Fruit fly (Drosophila melanogaster): ENCODE data around the gene CG10301.

Gene CG10301

DNA sequence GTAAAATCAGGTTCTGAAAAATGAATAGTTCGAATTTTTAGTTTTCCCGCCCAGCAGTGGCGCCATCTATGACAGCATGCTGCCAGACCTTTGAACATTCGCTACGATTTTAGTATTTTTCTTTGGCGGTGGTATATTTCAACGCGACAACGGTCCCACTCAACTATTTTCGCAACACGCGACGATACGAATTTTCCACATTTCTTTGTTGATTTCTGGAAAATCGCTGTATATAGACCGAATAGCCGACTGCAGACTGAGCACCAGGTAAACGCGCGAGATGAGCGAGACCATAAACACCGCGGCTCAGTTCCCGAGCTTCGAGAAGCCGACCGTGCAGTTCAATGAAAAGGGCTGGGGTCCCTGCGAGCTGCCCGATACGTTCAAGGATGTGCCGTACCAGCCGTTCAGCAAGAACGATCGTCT, 30.0 kb upstream of the CG10301 start, which contains the start of gene eIF3d1:
TSS of gene eIF3d1 (plus strand) at position 129 of the 426 bp plus-strand sequence.
- no peak for TF ChIP-seq CG8478 (optimal IDR thresholded peaks at IDR 0.05)
- TF ChIP-seq Dll (optimal IDR thresholded peaks at IDR 0.05) = no peak
- TF ChIP-seq EcR (GFP tag; optimal IDR thresholded peaks at IDR 0.05) = no peak
- TF ChIP-seq usp (GFP tag; optimal IDR thresholded peaks at IDR 0.05) = no peak
- no peak for TF ChIP-seq pan (optimal IDR thresholded peaks at IDR 0.05)
- TF ChIP-seq psq (optimal IDR thresholded peaks at IDR 0.05) = no peak

DNA sequence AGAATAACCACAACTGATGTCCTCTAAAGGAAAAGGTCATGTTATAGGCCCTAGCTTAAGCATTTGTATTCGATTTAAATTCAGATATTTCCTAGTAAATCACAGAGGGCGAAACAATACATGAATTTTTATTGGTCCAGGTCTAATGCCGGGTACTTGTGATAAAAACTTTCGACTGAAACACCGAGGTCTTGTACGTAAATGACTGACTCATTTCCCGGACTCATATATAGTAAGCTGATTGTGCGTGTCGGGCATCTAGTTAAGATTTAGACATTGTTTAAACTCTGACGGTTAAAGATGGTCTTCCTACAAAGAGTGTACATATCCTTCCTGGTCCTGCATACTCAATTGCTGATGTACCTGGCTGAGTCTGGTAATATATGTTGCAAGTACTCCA, 27.8 kb upstream of the CG10301 start, which contains the start of gene CG16710:
TSS of gene CG16710 (plus strand) at position 301 of the 400 bp plus-strand sequence.
- TF ChIP-seq psq (optimal IDR thresholded peaks at IDR 0.05) (no peak), Dll (optimal IDR thresholded peaks at IDR 0.05) (no peak), CG8478 (optimal IDR thresholded peaks at IDR 0.05) (no peak), pan (optimal IDR thresholded peaks at IDR 0.05) (no peak), EcR (GFP tag; optimal IDR thresholded peaks at IDR 0.05) (no peak), usp (GFP tag; optimal IDR thresholded peaks at IDR 0.05) (no peak)

DNA sequence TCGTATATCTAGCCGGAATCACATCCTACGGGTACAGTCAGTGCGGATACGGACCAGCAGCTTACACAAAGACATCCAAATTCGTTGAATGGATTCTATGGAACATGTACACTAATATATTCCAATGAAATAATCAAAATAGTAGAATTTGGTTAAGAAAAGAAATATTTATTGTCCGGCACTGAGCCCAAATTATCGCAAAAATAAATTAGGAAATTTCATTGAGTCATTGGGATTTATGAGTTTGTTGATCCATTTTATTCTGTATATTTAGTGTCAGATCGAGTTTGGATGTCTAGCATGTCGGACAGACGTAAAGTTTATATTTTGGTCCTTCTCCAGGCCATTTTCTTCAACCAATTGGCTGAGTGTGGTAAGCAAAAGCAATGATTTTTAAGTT, 26.2 kb upstream of the CG10301 start, which contains the start of gene CG18754:
TSS of gene CG18754 (plus strand) at position 301 of the 400 bp plus-strand sequence.
- TF ChIP-seq usp (GFP tag; optimal IDR thresholded peaks at IDR 0.05) (no peak), pan (optimal IDR thresholded peaks at IDR 0.05) (no peak), EcR (GFP tag; optimal IDR thresholded peaks at IDR 0.05) (no peak), Dll (optimal IDR thresholded peaks at IDR 0.05) (no peak), psq (optimal IDR thresholded peaks at IDR 0.05) (no peak), CG8478 (optimal IDR thresholded peaks at IDR 0.05) (no peak)

DNA sequence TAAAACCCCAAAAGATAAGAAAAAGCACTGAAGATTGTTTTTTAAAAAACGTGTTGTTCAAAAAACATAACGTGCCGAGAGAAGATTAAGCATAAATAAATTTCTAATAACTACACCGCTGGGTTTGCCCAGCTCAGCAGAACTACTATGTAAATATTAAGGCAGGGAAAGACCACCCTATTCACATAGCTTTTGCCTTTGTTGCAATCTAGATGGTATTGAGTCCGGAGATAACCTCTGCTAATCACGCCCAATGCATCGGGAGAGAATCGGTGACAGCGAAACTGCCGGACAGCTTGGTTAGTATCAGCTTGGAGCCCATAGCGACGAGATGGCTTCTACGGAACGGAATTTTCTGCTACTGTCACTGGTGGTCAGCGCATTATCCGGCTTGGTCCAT, 24.0 kb upstream of the CG10301 start, which contains the start of gene SPE:
TSS of gene SPE (plus strand) at position 301 of the 400 bp plus-strand sequence.
- TF ChIP-seq usp (GFP tag; optimal IDR thresholded peaks at IDR 0.05) (no peak), psq (optimal IDR thresholded peaks at IDR 0.05) (no peak), pan (optimal IDR thresholded peaks at IDR 0.05) (no peak), Dll (optimal IDR thresholded peaks at IDR 0.05) (no peak), EcR (GFP tag; optimal IDR thresholded peaks at IDR 0.05) (no peak), CG8478 (optimal IDR thresholded peaks at IDR 0.05) (no peak)

DNA sequence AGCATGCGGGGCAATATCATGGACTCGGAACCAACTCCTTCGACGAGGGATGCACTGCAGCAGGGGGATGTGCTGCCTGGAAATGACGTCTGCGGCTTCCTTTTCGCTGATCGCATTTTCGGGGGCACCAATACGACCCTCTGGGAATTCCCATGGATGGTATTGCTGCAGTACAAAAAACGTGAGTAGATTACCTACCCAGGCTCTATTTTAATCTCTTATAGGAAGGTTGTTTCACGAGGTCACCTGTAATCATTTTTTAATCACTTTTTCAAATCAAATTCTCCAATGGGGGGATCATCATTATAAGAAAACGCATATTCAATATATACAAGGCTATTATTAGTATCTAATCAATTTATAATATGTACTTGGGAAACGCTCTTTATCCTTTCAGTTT, 23.0 kb upstream of the CG10301 start:
- no peak for TF ChIP-seq psq (optimal IDR thresholded peaks at IDR 0.05)
- TF ChIP-seq CG8478 (optimal IDR thresholded peaks at IDR 0.05) = no peak
- no peak for TF ChIP-seq usp (GFP tag; optimal IDR thresholded peaks at IDR 0.05)
- no peak for TF ChIP-seq pan (optimal IDR thresholded peaks at IDR 0.05)
- TF ChIP-seq EcR (GFP tag; optimal IDR thresholded peaks at IDR 0.05) = no peak
- no peak for TF ChIP-seq Dll (optimal IDR thresholded peaks at IDR 0.05)

DNA sequence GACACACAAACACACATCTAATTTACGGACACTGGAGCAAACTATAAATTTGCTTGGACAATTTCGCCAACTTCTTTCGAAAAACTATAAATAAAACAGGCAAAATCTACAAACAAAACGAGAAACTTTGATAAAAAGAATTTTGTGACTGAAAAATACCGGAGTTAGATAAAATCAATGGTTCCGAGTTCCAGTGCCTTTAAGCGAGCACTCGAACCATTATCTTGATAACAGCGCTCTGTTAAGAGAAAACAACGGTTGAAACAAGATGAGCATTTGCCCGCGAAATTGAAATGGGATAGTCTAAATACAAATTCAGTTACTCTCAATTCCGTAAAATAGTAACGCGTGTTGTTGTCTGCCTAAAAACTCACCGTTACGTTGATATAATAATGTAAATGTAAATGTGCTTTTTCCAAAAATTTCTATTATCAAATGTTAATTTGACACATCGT, 15.4 kb upstream of the CG10301 start, which contains the start of gene CG10254:
TSS of gene CG10254 (minus strand) at position 405 of the 455 bp plus-strand sequence.
- TF ChIP-seq pan (optimal IDR thresholded peaks at IDR 0.05) (no peak), EcR (GFP tag; optimal IDR thresholded peaks at IDR 0.05) (no peak), usp (GFP tag; optimal IDR thresholded peaks at IDR 0.05) (no peak), psq (optimal IDR thresholded peaks at IDR 0.05) (no peak), CG8478 (optimal IDR thresholded peaks at IDR 0.05) (no peak), Dll (optimal IDR thresholded peaks at IDR 0.05) (no peak)

DNA sequence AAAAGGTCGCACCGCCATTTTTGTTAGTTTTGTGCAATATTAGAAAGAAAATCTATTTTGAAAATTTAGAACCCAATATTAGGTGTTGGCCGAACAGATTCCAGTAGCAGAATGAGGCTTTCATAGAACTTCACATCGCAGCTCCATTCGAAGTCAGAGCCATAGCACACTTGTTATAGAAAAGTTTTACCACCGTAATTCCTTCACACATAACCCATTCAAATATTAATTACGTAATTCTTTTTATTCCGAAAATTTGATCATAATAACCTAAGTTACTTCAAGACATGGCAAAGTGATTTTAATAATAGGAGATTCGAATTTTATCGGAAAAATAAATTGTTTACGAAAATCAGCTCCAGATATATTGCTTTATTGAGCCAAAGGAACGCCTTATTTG, 13.8 kb upstream of the CG10301 start, which contains the start of gene CG10252:
TSS of gene CG10252 (minus strand) at position 101 of the 400 bp plus-strand sequence.
- TF ChIP-seq psq (optimal IDR thresholded peaks at IDR 0.05) (no peak), Dll (optimal IDR thresholded peaks at IDR 0.05) (no peak), usp (GFP tag; optimal IDR thresholded peaks at IDR 0.05) (no peak), pan (optimal IDR thresholded peaks at IDR 0.05) (no peak), EcR (GFP tag; optimal IDR thresholded peaks at IDR 0.05) (no peak), CG8478 (optimal IDR thresholded peaks at IDR 0.05) (no peak)

DNA sequence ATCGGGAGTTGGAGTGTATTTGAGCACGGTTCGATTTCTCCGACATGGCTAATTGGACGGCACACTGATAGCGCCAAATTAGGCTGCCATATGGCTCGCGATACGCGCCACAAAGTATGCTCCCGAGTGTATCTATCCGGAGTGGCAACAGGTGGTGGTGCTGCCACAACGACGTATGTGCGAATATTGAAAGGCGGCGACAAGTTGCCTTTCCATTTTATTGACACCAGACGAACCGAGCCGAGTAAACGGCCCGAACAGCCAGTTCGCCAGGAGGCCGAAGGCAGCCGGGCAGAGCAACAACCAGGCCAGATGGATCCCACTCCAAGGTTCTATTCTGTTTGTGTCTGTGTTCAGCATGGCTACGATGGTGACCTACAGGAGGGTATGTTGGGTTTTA, 11.1 kb upstream of the CG10301 start, which contains the start of gene prt:
TSS of gene prt (minus strand) at position 193 of the 400 bp plus-strand sequence.
- TF ChIP-seq EcR (GFP tag; optimal IDR thresholded peaks at IDR 0.05) = no peak
- TF ChIP-seq psq (optimal IDR thresholded peaks at IDR 0.05) = no peak
- TF ChIP-seq CG8478 (optimal IDR thresholded peaks at IDR 0.05) = no peak
- no peak for TF ChIP-seq usp (GFP tag; optimal IDR thresholded peaks at IDR 0.05)
- no peak for TF ChIP-seq pan (optimal IDR thresholded peaks at IDR 0.05)
- no peak for TF ChIP-seq Dll (optimal IDR thresholded peaks at IDR 0.05)

DNA sequence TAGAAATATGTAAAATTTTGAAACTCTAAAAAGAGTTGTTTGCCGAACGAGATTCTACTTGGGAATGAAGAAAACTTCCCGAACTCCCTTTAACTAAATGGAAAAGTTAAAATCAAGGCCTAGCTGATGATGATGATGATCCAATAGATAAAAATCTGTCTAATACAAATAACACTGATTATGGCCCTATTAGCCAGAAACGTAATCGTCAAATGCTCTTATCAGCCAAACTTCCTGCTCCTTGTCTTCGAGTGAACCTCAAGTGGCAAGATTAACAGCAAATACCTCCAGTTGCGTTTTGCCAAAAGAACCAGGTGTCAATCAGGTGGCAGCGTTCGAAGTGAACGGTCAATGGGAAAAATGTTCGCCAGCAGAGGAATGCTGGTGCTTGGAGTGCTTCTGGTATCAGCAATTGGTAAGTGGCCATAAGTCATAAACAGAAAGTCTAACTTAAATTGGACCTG, 9.6 kb upstream of the CG10301 start, which contains the start of the genes CG31468 and Gba1a:
TSS of gene CG31468 (minus strand) at position 51 of the 464 bp plus-strand sequence.
TSS of gene Gba1a (plus strand) at position 318 of the 464 bp plus-strand sequence.
- no peak for TF ChIP-seq pan (optimal IDR thresholded peaks at IDR 0.05)
- no peak for TF ChIP-seq CG8478 (optimal IDR thresholded peaks at IDR 0.05)
- no peak for TF ChIP-seq usp (GFP tag; optimal IDR thresholded peaks at IDR 0.05)
- TF ChIP-seq EcR (GFP tag; optimal IDR thresholded peaks at IDR 0.05) = no peak
- no peak for TF ChIP-seq psq (optimal IDR thresholded peaks at IDR 0.05)
- TF ChIP-seq Dll (optimal IDR thresholded peaks at IDR 0.05) = no peak

DNA sequence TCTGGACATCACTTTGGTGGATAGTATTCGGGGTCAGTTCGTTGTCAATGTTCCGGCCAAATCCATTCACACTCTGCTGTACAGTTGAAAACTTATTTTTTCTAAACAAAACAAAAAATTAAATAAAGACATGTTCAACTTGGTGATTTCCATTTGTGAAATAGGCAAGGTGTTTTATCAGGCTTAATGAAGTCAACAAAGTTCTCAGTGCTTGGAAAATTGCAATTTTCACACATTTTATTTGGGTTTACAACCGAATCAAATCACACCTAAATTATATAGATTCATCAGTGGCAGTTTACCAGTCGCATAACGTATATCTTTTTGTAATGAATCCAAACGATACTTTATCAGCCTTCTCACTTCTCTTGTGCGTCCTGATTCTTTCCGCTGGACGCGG, 7.5 kb upstream of the CG10301 start, which contains the start of gene Qsox4:
TSS of gene Qsox4 (plus strand) at position 301 of the 400 bp plus-strand sequence.
- no peak for TF ChIP-seq pan (optimal IDR thresholded peaks at IDR 0.05)
- no peak for TF ChIP-seq psq (optimal IDR thresholded peaks at IDR 0.05)
- TF ChIP-seq Dll (optimal IDR thresholded peaks at IDR 0.05) = no peak
- no peak for TF ChIP-seq usp (GFP tag; optimal IDR thresholded peaks at IDR 0.05)
- TF ChIP-seq EcR (GFP tag; optimal IDR thresholded peaks at IDR 0.05) = no peak
- no peak for TF ChIP-seq CG8478 (optimal IDR thresholded peaks at IDR 0.05)

DNA sequence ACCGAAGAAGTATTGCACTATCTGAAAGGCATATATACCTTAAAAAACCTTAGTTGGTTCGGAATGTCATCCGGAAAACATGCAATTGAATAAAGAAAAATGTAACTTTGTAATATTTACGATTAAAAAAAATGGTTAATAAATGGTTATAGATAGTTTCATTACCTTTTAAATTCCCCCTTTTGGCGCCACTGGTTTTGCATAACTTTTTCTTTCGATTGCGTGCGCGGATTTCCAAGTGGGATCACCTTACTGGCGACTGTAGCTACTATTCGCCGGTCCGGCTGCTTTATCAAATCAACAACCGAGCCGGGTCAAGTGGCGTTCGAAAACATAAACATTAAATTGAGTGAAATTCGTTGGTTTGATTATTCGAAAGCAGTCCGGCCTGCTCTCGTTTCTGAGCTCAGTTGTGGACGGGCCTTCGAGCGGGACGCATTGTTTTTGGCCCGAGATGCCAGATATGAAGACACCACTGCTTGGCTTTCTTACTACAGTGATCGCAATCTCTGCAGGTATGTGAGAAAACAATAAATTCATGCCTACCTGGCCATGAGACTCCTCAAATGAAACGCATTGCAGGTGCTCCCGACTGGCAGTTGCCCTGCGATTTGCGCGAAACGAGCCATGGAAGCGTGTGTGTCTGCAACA, 5.5 kb upstream of the CG10301 start, which contains the start of gene Gba1b:
TSS of gene Gba1b (plus strand) at position 422 of the 651 bp plus-strand sequence.
- TF ChIP-seq pan (optimal IDR thresholded peaks at IDR 0.05) (no peak), Dll (optimal IDR thresholded peaks at IDR 0.05) (no peak), EcR (GFP tag; optimal IDR thresholded peaks at IDR 0.05) (no peak), psq (optimal IDR thresholded peaks at IDR 0.05) (no peak), CG8478 (optimal IDR thresholded peaks at IDR 0.05) (no peak), usp (GFP tag; optimal IDR thresholded peaks at IDR 0.05) (no peak)
